Worm (Caenorhabditis elegans) whole organism, L1 larva: ENCODE measurements around the gene npr-37.

Source experiments
- ces-1 ChIP-seq: fragments of 150-350 bp; optimal IDR thresholded peaks from 2 replicates; lab custom pipeline; 2014; ENCODE audit warnings: missing biosample characterization, missing genetic modification reagents, missing genetic modification characterization
- dpl-1 ChIP-seq, 3 experiments: fragments of 150-350 bp in 2 of 3; sonication (generic microtip) in 1 of 3; optimal IDR thresholded peaks; 2 replicates each; lab custom pipeline; 2014 to 2017; ENCODE audit warnings: missing biosample characterization in 3 of 3, missing genetic modification characterization in 3 of 3, missing genetic modification reagents in 3 of 3
- dsc-1 ChIP-seq: sonication (generic microtip); optimal IDR thresholded peaks from 2 replicates; lab custom pipeline; 2016; ENCODE audit warnings: mild to moderate bottlenecking, missing genetic modification characterization, missing compliant biosample characterization
- elt-3 ChIP-seq, 6 experiments: fragments of 150-350 bp in 1 of 6; sonication (generic microtip); optimal IDR thresholded peaks; 2 replicates each; lab custom pipeline; 2017 to 2018; ENCODE audit warnings: missing biosample characterization in 6 of 6, missing genetic modification characterization in 6 of 6, inconsistent platforms in 1 of 6
- lin-14 ChIP-seq: fragments of 200-800 bp; sonication (Bioruptor generic); optimal IDR thresholded peaks from 2 replicates; lab custom pipeline; 2018; ENCODE audit warnings: mild to moderate bottlenecking, missing genetic modification characterization, moderate library complexity, missing compliant biosample characterization
- lin-39 ChIP-seq: fragments of 150-350 bp; optimal IDR thresholded peaks from 2 replicates; lab custom pipeline; 2014; ENCODE audit warnings: missing biosample characterization, missing genetic modification reagents, missing genetic modification characterization
- lsy-2 ChIP-seq, 2 experiments: fragments of 150-350 bp; optimal IDR thresholded peaks; 2 replicates each; lab custom pipeline; 2014; ENCODE audit warnings: missing biosample characterization in 2 of 2, missing genetic modification characterization in 2 of 2
- mdl-1 ChIP-seq, 2 experiments: fragments of 150-350 bp; optimal IDR thresholded peaks; 2 replicates each; lab custom pipeline; 2014 to 2017; ENCODE audit warnings: missing biosample characterization in 2 of 2, missing genetic modification characterization in 2 of 2, inconsistent platforms in 1 of 2
- nhr-237 ChIP-seq: fragments of 150-350 bp; optimal IDR thresholded peaks from 2 replicates; lab custom pipeline; 2014; ENCODE audit warnings: missing biosample characterization, missing genetic modification characterization
- nhr-28 ChIP-seq: fragments of 150-350 bp; optimal IDR thresholded peaks from 2 replicates; lab custom pipeline; 2014; ENCODE audit warnings: missing biosample characterization, missing genetic modification characterization
- nhr-76 ChIP-seq: sonication (generic microtip); optimal IDR thresholded peaks from 2 replicates; lab custom pipeline; 2017; ENCODE audit warnings: missing biosample characterization, missing genetic modification characterization

DNA sequence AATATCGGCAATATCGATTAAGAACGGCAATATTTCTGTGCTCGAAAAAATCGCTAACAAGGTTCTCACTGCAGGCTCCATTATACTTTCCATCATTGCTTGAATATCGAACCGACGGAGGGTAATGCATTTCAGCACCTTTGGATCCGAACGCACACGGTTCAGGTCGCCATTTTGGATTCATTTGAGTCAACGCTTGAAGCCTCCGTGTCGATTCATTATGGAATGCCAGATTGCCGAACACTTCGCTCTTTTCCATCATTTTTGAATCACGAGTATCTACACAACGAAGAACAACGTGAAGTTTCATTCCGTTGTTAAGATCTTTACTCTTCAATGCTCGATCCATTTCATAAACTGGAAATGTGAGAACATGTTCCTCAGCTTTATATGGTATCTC is 58.9 kb downstream of the npr-37 start:
- TF ChIP-seq dsc-1 (no peak), lin-14 (GFP tag; lab: Kevin White, UChicago) (no peak), dpl-1 (GFP tag; optimal IDR thresholded peaks at IDR 0.05; lab: Kevin White, UChicago) (no peak), ces-1 (no peak), elt-3 (tag; optimal IDR thresholded peaks at IDR 0.05; lab: Kevin White, UChicago) (no peak), mdl-1 (tag; optimal IDR thresholded peaks at IDR 0.05; lab: Kevin White, UChicago) (no peak), lsy-2 (tag; optimal IDR thresholded peaks at IDR 0.05; lab: Kevin White, UChicago) (no peak), nhr-28 (tag; lab: Kevin White, UChicago) (no peak), lin-39 (tag; lab: Kevin White, UChicago) (no peak), nhr-237 (tag; lab: Kevin White, UChicago) (no peak), nhr-76 (tag; lab: Kevin White, UChicago) (no peak)
